Worm (Caenorhabditis elegans): ENCODE data around the gene tram-1.

tram-1 gene

DNA sequence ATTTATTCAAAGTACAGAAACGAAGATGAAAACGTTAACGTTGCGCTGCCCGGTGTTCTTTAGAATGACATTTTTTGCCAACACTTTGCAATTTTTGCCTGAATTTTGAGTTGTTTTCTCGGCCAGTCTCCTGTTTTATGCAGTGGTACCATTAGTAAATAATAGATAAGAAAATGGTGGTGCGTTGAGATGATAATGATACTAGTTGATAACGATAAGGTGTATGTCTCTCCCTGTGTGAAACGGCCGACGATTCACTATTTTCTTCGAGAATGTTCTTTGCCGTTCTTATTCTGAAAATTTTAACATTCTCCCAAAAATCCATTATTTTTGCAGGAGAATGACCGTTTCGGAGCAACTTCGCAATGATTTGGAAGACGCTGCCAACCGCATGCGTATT, 22.2 kb upstream of the tram-1 start, which contains the start of gene tkt-1:
Gene tkt-1, plus strand, starts transcription at position 337 of the 400 bp plus-strand sequence.
- TF ChIP-seq elt-2 (tag; optimal IDR thresholded peaks at IDR 0.05) (peak; percentile 91), pat-9 (tag; optimal IDR thresholded peaks at IDR 0.05) (no peak)

ce11 chrIV:10242458-10243123, 21.5 kb upstream of the tram-1 start:
- TF ChIP-seq elt-4 (tag; optimal IDR thresholded peaks at IDR 0.05) = no peak
- TF ChIP-seq tbx-7 (tag; optimal IDR thresholded peaks at IDR 0.05) = no peak
- TF ChIP-seq ahr-1 (tag; optimal IDR thresholded peaks at IDR 0.05) = no peak
- TF ChIP-seq hlh-8 (tag; optimal IDR thresholded peaks at IDR 0.05) = no peak

- TF ChIP-seq pha-2 (tag; optimal IDR thresholded peaks at IDR 0.05) (no peak), pha-4 (tag; optimal IDR thresholded peaks at IDR 0.05) (no peak), hlh-30 (tag; optimal IDR thresholded peaks at IDR 0.05; ENCODE audit: insufficient read depth) (no peak), K09A11.1 (tag; optimal IDR thresholded peaks at IDR 0.05; ENCODE audit: insufficient read depth) (no peak), Y22D7AL.16 (tag; optimal IDR thresholded peaks at IDR 0.05) (no peak), che-1 (tag; optimal IDR thresholded peaks at IDR 0.05) (no peak), elt-2 (tag; optimal IDR thresholded peaks at IDR 0.05) (no peak), pag-3 (tag; optimal IDR thresholded peaks at IDR 0.05; ENCODE audit: borderline replicate concordance) (no peak), ceh-22 (tag; optimal IDR thresholded peaks at IDR 0.05) (no peak), odd-2 (tag; optimal IDR thresholded peaks at IDR 0.05) (no peak), sdc-2 (tag; optimal IDR thresholded peaks at IDR 0.05) (no peak), ceh-24 (tag; optimal IDR thresholded peaks at IDR 0.05) (no peak), hlh-13 (GFP tag; optimal IDR thresholded peaks at IDR 0.05) (no peak), nhr-232 (tag; optimal IDR thresholded peaks at IDR 0.05) (no peak), gmeb-2 (tag; optimal IDR thresholded peaks at IDR 0.05) (no peak), fax-1 (tag; optimal IDR thresholded peaks at IDR 0.05) (no peak), rnt-1 (tag; optimal IDR thresholded peaks at IDR 0.05) (no peak)
These were observed 20.6 kb upstream of the tram-1 start, which contains the start of gene lipl-7 for ce11 chrIV:10241659-10242058. Gene lipl-7, minus strand, starts transcription at chrIV:10241823.

ce11 chrIV:10239045-10239444, 18.0 kb upstream of the tram-1 start, which contains the start of gene ech-8:
Gene ech-8, minus strand, starts transcription at chrIV:10239176.
- TF ChIP-seq elt-2 (tag; optimal IDR thresholded peaks at IDR 0.05) (peak; percentile 44), ceh-9 (tag; optimal IDR thresholded peaks at IDR 0.05) (no peak)

DNA sequence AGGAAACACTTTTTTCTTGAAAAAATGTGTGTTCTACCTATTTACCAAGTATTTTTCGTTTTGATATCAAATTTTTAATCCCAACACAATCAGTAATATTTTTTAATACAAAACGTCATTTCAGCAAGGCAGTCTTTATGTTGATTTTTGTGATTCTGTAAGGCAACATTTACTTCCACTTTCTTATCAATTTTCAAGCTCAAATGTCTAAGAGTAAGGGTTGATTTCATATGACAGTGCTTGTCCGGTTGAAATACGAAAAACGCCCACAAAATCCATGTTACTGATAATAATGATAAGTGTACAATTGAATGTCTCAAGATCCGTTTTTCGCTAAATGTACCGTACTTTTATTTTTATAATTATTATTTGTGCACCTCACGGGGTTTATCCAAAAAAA, 15.0 kb upstream of the tram-1 start:
- TF ChIP-seq ceh-18 (tag; optimal IDR thresholded peaks at IDR 0.05) = no peak
- TF ChIP-seq ceh-48 (tag; optimal IDR thresholded peaks at IDR 0.05) = no peak
- TF ChIP-seq hlh-30 (tag; optimal IDR thresholded peaks at IDR 0.05; ENCODE audit: insufficient read depth) = no peak
- no peak for TF ChIP-seq hlh-15 (tag; optimal IDR thresholded peaks at IDR 0.05)
- TF ChIP-seq syd-9 (tag; optimal IDR thresholded peaks at IDR 0.05) = no peak
- no peak for TF ChIP-seq lin-11 (tag; optimal IDR thresholded peaks at IDR 0.05)
- TF ChIP-seq madf-2 (tag; optimal IDR thresholded peaks at IDR 0.05) = no peak
- TF ChIP-seq ceh-2 (tag; optimal IDR thresholded peaks at IDR 0.05) = no peak
- TF ChIP-seq pat-9 (tag; optimal IDR thresholded peaks at IDR 0.05) = no peak

- TF ChIP-seq unc-86 (tag; optimal IDR thresholded peaks at IDR 0.05) (no peak), tbx-2 (tag; optimal IDR thresholded peaks at IDR 0.05) (no peak), ceh-14 (tag; optimal IDR thresholded peaks at IDR 0.05) (no peak), hlh-30 (tag; optimal IDR thresholded peaks at IDR 0.05; ENCODE audit: insufficient read depth) (no peak), pha-4 (tag; optimal IDR thresholded peaks at IDR 0.05) (no peak), odd-2 (tag; optimal IDR thresholded peaks at IDR 0.05) (no peak), fax-1 (tag; optimal IDR thresholded peaks at IDR 0.05) (no peak), pat-9 (tag; optimal IDR thresholded peaks at IDR 0.05) (no peak)
These were observed 14.3 kb upstream of the tram-1 start, which contains the start of gene ech-9 for ce11 chrIV:10235279-10235829. Gene ech-9, minus strand, starts transcription at chrIV:10235329.

Data from whole organism, late embryonic.